Fruit fly (Drosophila melanogaster) whole organism, embryonic: ENCODE measurements around the gene XRCC1.

ENCODE experiments used
- Adf1 ChIP-seq: fragments of 200-800 bp; sonication (Bioruptor generic); IDR thresholded peaks from 2 replicates; pipeline ENCODE4 v1.3.6; 2022; ENCODE audit warnings: missing biosample characterization, missing genetic modification characterization
- CG10431 ChIP-seq: fragments of 200-800 bp; sonication (Bioruptor generic); optimal IDR thresholded peaks from 3 replicates; lab custom pipeline; 2018; ENCODE audit warnings: missing biosample characterization, mild to moderate bottlenecking, missing genetic modification characterization
- CG11398 ChIP-seq: fragments of 200-800 bp; sonication (Bioruptor generic); optimal IDR thresholded peaks from 2 replicates; lab custom pipeline; 2016; ENCODE audit warnings: missing biosample characterization, missing genetic modification characterization
- CG12391 ChIP-seq: fragments of 200-800 bp; sonication (Bioruptor generic); optimal IDR thresholded peaks from 3 replicates; lab custom pipeline; 2018; ENCODE audit warnings: missing biosample characterization, mild to moderate bottlenecking, missing genetic modification characterization, moderate library complexity
- CG12769 ChIP-seq: fragments of 200-800 bp; sonication (Bioruptor generic); optimal IDR thresholded peaks from 2 replicates; lab custom pipeline; 2019; ENCODE audit warnings: missing biosample characterization, mild to moderate bottlenecking, missing genetic modification characterization, moderate library complexity
- CG13775 ChIP-seq: fragments of 200-800 bp; sonication (Bioruptor generic); optimal IDR thresholded peaks from 3 replicates; lab custom pipeline; 2017; ENCODE audit warnings: missing biosample characterization, mild to moderate bottlenecking, missing genetic modification characterization
- CG14014 ChIP-seq: fragments of 200-800 bp; sonication (Bioruptor generic); IDR thresholded peaks from 2 replicates; pipeline ENCODE4 v1.3.6; 2022; ENCODE audit warnings: missing biosample characterization, missing genetic modification characterization
- CG14965 ChIP-seq: fragments of 200-800 bp; sonication (Bioruptor generic); optimal IDR thresholded peaks from 2 replicates; lab custom pipeline; 2016; ENCODE audit warnings: missing biosample characterization, missing genetic modification characterization, borderline replicate concordance
- CG16815 ChIP-seq: fragments of 200-800 bp; sonication (Bioruptor generic); optimal IDR thresholded peaks from 3 replicates; lab custom pipeline; 2017; ENCODE audit warnings: missing biosample characterization, mild to moderate bottlenecking, missing genetic modification characterization
- CG18599 ChIP-seq: fragments of 200-800 bp; sonication (Bioruptor generic); optimal IDR thresholded peaks from 3 replicates; lab custom pipeline; 2017; ENCODE audit warnings: missing biosample characterization, missing genetic modification characterization, mild to moderate bottlenecking, moderate library complexity, missing genetic modification reagents
- CG18619 ChIP-seq: fragments of 200-800 bp; sonication (Bioruptor generic); optimal IDR thresholded peaks from 3 replicates; lab custom pipeline; 2017; ENCODE audit warnings: missing biosample characterization, mild to moderate bottlenecking, missing genetic modification characterization
- CG2120 ChIP-seq: fragments of 200-800 bp; sonication (Bioruptor generic); optimal IDR thresholded peaks from 3 replicates; lab custom pipeline; 2016; ENCODE audit warnings: missing biosample characterization, missing genetic modification characterization
- CG2202 ChIP-seq: fragments of 200-800 bp; sonication (Bioruptor generic); optimal IDR thresholded peaks from 2 replicates; lab custom pipeline; 2018; ENCODE audit warnings: missing biosample characterization, mild to moderate bottlenecking, missing genetic modification characterization
- CG30431 ChIP-seq: fragments of 200-800 bp; sonication (Bioruptor generic); optimal IDR thresholded peaks from 2 replicates; lab custom pipeline; 2017; ENCODE audit warnings: missing biosample characterization, missing genetic modification characterization
- CG3726 ChIP-seq: fragments of 200-800 bp; sonication (Bioruptor generic); IDR thresholded peaks from 3 replicates; pipeline ENCODE4, ENCODE4 v1.3.6; 2022; ENCODE audit warnings: missing biosample characterization, missing genetic modification characterization
- CG4404 ChIP-seq: fragments of 200-800 bp; sonication (Bioruptor generic); IDR thresholded peaks from 2 replicates; pipeline ENCODE4 v1.3.6; 2022; ENCODE audit warnings: missing biosample characterization, missing genetic modification characterization
- CG6854 ChIP-seq: fragments of 200-800 bp; sonication (Bioruptor generic); optimal IDR thresholded peaks from 3 replicates; lab custom pipeline; 2017; ENCODE audit warnings: missing biosample characterization, mild to moderate bottlenecking, missing genetic modification characterization
- CG7987 ChIP-seq: fragments of 200-800 bp; sonication (Bioruptor generic); optimal IDR thresholded peaks from 2 replicates; lab custom pipeline; 2018; ENCODE audit warnings: missing biosample characterization, mild to moderate bottlenecking, missing genetic modification characterization, moderate library complexity
- CG8359 ChIP-seq: fragments of 200-800 bp; sonication (Bioruptor generic); optimal IDR thresholded peaks from 2 replicates; lab custom pipeline; 2017; ENCODE audit warnings: missing biosample characterization, mild to moderate bottlenecking, missing genetic modification characterization, borderline replicate concordance
- Dip3 ChIP-seq: fragments of 200-800 bp; sonication (Bioruptor generic); optimal IDR thresholded peaks from 3 replicates; lab custom pipeline; 2016; ENCODE audit warnings: missing biosample characterization, missing genetic modification characterization
- ERR ChIP-seq: fragments of 200-800 bp; sonication (Bioruptor generic); optimal IDR thresholded peaks from 2 replicates; lab custom pipeline; 2016; ENCODE audit warnings: missing biosample characterization, missing genetic modification characterization
- Hand ChIP-seq: fragments of 200-800 bp; sonication (Bioruptor generic); optimal IDR thresholded peaks from 2 replicates; lab custom pipeline; 2017; ENCODE audit warnings: mild to moderate bottlenecking, missing biosample characterization, missing genetic modification reagents, missing genetic modification characterization
- Hmr ChIP-seq: fragments of 200-800 bp; sonication (Bioruptor generic); optimal IDR thresholded peaks from 3 replicates; lab custom pipeline; 2017; ENCODE audit warnings: mild to moderate bottlenecking, missing biosample characterization, missing genetic modification reagents, missing genetic modification characterization
- Hmx ChIP-seq: fragments of 200-800 bp; sonication (Bioruptor generic); optimal IDR thresholded peaks from 2 replicates; lab custom pipeline; 2016; ENCODE audit warnings: missing biosample characterization, missing genetic modification characterization
- Mad ChIP-seq: fragments of 200-800 bp; sonication (Bioruptor generic); optimal IDR thresholded peaks from 2 replicates; lab custom pipeline; 2016; ENCODE audit warnings: missing biosample characterization, missing genetic modification characterization
- Meics ChIP-seq: fragments of 200-800 bp; sonication (Bioruptor generic); optimal IDR thresholded peaks from 2 replicates; lab custom pipeline; 2017; ENCODE audit warnings: missing biosample characterization, mild to moderate bottlenecking, missing genetic modification characterization
- Neu2 ChIP-seq: fragments of 200-800 bp; sonication (Bioruptor generic); optimal IDR thresholded peaks from 3 replicates; lab custom pipeline; 2016; ENCODE audit warnings: missing biosample characterization, missing genetic modification characterization, borderline replicate concordance
- Poxn ChIP-seq: fragments of 200-800 bp; sonication (Bioruptor generic); IDR thresholded peaks from 2 replicates; pipeline ENCODE4 v1.3.6; 2022; ENCODE audit warnings: missing biosample characterization, missing genetic modification characterization
- Trl ChIP-seq, 3 experiments: fragments of >200 bp in 2 of 3; fragments of 200-800 bp in 1 of 3; sonication (Bioruptor generic) in 1 of 3; optimal IDR thresholded peaks; 2 replicates in 1 of 3; 3 replicates in 2 of 3; lab custom pipeline; 2016 to 2017; ENCODE audit warnings: missing biosample characterization in 1 of 3, missing genetic modification characterization in 1 of 3
- ac ChIP-seq: fragments of 200-800 bp; sonication (Bioruptor generic); optimal IDR thresholded peaks from 3 replicates; lab custom pipeline; 2017; ENCODE audit warnings: missing biosample characterization, mild to moderate bottlenecking, missing genetic modification characterization
- bbx ChIP-seq: fragments of 200-800 bp; sonication (Bioruptor generic); IDR thresholded peaks from 2 replicates; pipeline ENCODE4 v1.3.6; 2022; ENCODE audit warnings: missing biosample characterization, missing genetic modification characterization; ENCODE audit not compliant: partially characterized antibody
- cas ChIP-seq: fragments of 200-800 bp; sonication (Bioruptor generic); IDR thresholded peaks from 2 replicates; pipeline ENCODE4 v1.3.6; 2022; ENCODE audit warnings: missing biosample characterization, missing genetic modification characterization
- corto ChIP-seq: fragments of 200-800 bp; sonication (Bioruptor generic); optimal IDR thresholded peaks from 2 replicates; lab custom pipeline; 2016; ENCODE audit warnings: missing biosample characterization, mild to moderate bottlenecking, missing genetic modification characterization, moderate library complexity
- gro ChIP-seq: fragments of 200-800 bp; sonication (Bioruptor generic); optimal IDR thresholded peaks from 2 replicates; lab custom pipeline; 2016; ENCODE audit warnings: missing biosample characterization, missing genetic modification characterization
- ham ChIP-seq: fragments of 200-800 bp; sonication (Bioruptor generic); IDR thresholded peaks from 2 replicates; pipeline ENCODE4 v1.3.6; 2022; ENCODE audit warnings: missing biosample characterization, missing genetic modification characterization
- lilli ChIP-seq: fragments of 200-800 bp; sonication (Bioruptor generic); optimal IDR thresholded peaks from 3 replicates; lab custom pipeline; 2016; ENCODE audit warnings: missing biosample characterization, missing genetic modification characterization
- lov ChIP-seq, 2 experiments: fragments of 200-800 bp in 1 of 2; fragments of >200 bp in 1 of 2; sonication (Bioruptor generic) in 1 of 2; IDR thresholded peaks in 1 of 2; optimal IDR thresholded peaks in 1 of 2; 2 replicates in 1 of 2; 3 replicates in 1 of 2; pipeline versions ENCODE4 v1.3.6 to Lab custom; 2017 to 2022; ENCODE audit warnings: missing biosample characterization in 1 of 2, missing genetic modification characterization in 1 of 2
- maf-S ChIP-seq: fragments of 200-800 bp; sonication (Bioruptor generic); optimal IDR thresholded peaks from 2 replicates; lab custom pipeline; 2016; ENCODE audit warnings: missing biosample characterization, missing genetic modification characterization
- pfk ChIP-seq: fragments of 200-800 bp; sonication (Bioruptor generic); optimal IDR thresholded peaks from 2 replicates; lab custom pipeline; 2018; ENCODE audit warnings: missing biosample characterization, mild to moderate bottlenecking, missing genetic modification characterization, moderate library complexity
- row ChIP-seq: fragments of 200-800 bp; sonication (Bioruptor generic); IDR thresholded peaks from 3 replicates; pipeline ENCODE4 v1.3.6; 2022; ENCODE audit warnings: missing biosample characterization, missing genetic modification characterization
- seq ChIP-seq: fragments of 200-800 bp; sonication (Bioruptor generic); IDR thresholded peaks from 2 replicates; pipeline ENCODE4 v1.3.6; 2022; ENCODE audit warnings: missing biosample characterization, missing genetic modification characterization
- sisA ChIP-seq: fragments of 200-800 bp; sonication (Bioruptor generic); IDR thresholded peaks from 2 replicates; pipeline ENCODE4 v1.3.6; 2022; ENCODE audit warnings: missing biosample characterization, missing genetic modification characterization
- slou ChIP-seq: fragments of 200-800 bp; sonication (Bioruptor generic); optimal IDR thresholded peaks from 3 replicates; lab custom pipeline; 2016; ENCODE audit warnings: missing biosample characterization, missing genetic modification characterization
- sr ChIP-seq: fragments of 200-800 bp; sonication (Bioruptor generic); IDR thresholded peaks from 3 replicates; pipeline ENCODE4 v1.3.6; 2022; ENCODE audit warnings: missing biosample characterization, missing genetic modification characterization
- tgo ChIP-seq: fragments of 200-800 bp; sonication (Bioruptor generic); IDR thresholded peaks from 3 replicates; pipeline ENCODE4 v1.3.6; 2022; ENCODE audit warnings: missing biosample characterization, missing genetic modification characterization
- twi ChIP-seq: fragments of 200-800 bp; optimal IDR thresholded peaks from 2 replicates; lab custom pipeline; 2019; ENCODE audit warnings: missing biosample characterization, mild to moderate bottlenecking, missing genetic modification characterization, moderate library complexity
- vnd ChIP-seq: fragments of 200-800 bp; sonication (Bioruptor generic); IDR thresholded peaks from 3 replicates; pipeline ENCODE4 v1.3.6; 2022; ENCODE audit warnings: missing biosample characterization, missing genetic modification characterization; ENCODE audit not compliant: partially characterized antibody
- zen2 ChIP-seq: fragments of 200-800 bp; sonication (Bioruptor generic); IDR thresholded peaks from 3 replicates; pipeline ENCODE4 v1.3.6; 2022; ENCODE audit warnings: missing biosample characterization, missing genetic modification characterization; ENCODE audit not compliant: partially characterized antibody
- zfh1 ChIP-seq: fragments of 200-800 bp; sonication (Bioruptor generic); IDR thresholded peaks from 3 replicates; pipeline ENCODE4 v1.3.6; 2022; ENCODE audit warnings: missing biosample characterization, missing genetic modification characterization

The XRCC1 gene

DNA sequence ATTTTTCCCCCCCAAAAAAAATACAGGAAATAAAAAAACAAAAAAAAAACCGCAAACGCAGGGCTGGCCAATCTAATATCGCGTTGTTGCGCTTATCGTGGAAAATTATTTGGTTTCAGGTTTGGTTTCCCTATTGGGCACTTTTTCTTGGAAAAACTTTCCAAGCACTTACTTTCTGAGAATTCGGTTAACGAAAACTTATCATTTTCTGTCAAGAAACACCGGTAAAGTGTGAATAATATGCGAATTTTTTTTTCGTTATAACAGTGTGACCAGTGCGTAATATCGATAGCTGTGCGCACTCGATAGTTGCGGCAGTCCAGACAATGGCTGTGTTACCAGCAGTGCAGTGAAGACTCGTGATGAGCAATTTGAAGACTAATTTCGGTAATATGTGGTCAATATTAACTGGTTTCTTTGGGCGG lies 7.2 kb upstream of the XRCC1 start, which contains the start of gene Rnp4F (continued):
- TF ChIP-seq zen2 (GFP tag; lab: Robert Waterston, UW) (peak; percentile 24; the same call in 1 of the 3 replicates), corto (GFP tag; lab: Kevin White, UChicago) (no peak), pfk (GFP tag; lab: Kevin White, UChicago) (no peak), CG16815 (peak; percentile 48), CG11398 (GFP tag; lab: Kevin White, UChicago) (peak; percentile 64), CG14014 (GFP tag; lab: Robert Waterston, UW) (peak; percentile 57; the same call in 1 of the 2 replicates), CG10431 (GFP tag; lab: Kevin White, UChicago) (no peak), CG18619 (peak; percentile 51), cas (GFP tag; lab: Robert Waterston, UW) (peak; percentile 24; the same call in 1 of the 2 replicates), maf-S (GFP tag; lab: Kevin White, UChicago) (peak; percentile 68), Hand (GFP tag; lab: Kevin White, UChicago) (no peak), zfh1 (GFP tag; lab: Robert Waterston, UW) (peak; percentile 76), slou (GFP tag; lab: Kevin White, UChicago) (peak; percentile 47), CG4404 (GFP tag; lab: Robert Waterston, UW) (peak; percentile 73), ac (GFP tag; lab: Kevin White, UChicago) (no peak), CG6854 (GFP tag; lab: Kevin White, UChicago) (no peak), Poxn (GFP tag; lab: Robert Waterston, UW) (peak; percentile 27; the same call in 1 of the 2 replicates), CG2202 (tag; lab: Kevin White, UChicago) (no peak), sr (GFP tag; lab: Robert Waterston, UW) (0 out of 3 replicates have a peak, but pooled peaks have one; percentile 17), Mad (GFP tag; lab: Kevin White, UChicago) (peak; percentile 57), twi (no peak), Trl (optimal IDR thresholded peaks at IDR 0.05; lab: Kevin White, UChicago) (no peak), Trl (GFP tag; optimal IDR thresholded peaks at IDR 0.05; lab: Kevin White, UChicago) (peak; percentile 68), CG13775 (GFP tag; lab: Kevin White, UChicago) (peak; percentile 73), ERR (GFP tag; lab: Kevin White, UChicago) (peak; percentile 39), sisA (peak; percentile 79), tgo (peak; percentile 69), gro (peak; percentile 72), CG14965 (GFP tag; lab: Kevin White, UChicago) (no peak), CG18599 (GFP tag; lab: Kevin White, UChicago) (no peak), lov (optimal IDR thresholded peaks at IDR 0.05; lab: Kevin White, UChicago) (no peak), lov (GFP tag; IDR thresholded peaks at IDR 0.05; lab: Robert Waterston, UW) (peak; percentile 66; the same call in 1 of the 3 replicates), Adf1 (no peak; the same call in 1 of the 2 replicates), bbx (peak; percentile 80), CG8359 (GFP tag; lab: Kevin White, UChicago) (no peak), Meics (GFP tag; lab: Kevin White, UChicago) (peak; percentile 66), CG12769 (no peak), Hmx (GFP tag; lab: Kevin White, UChicago) (no peak), vnd (peak; percentile 78), CG3726 (no peak), lilli (GFP tag; lab: Kevin White, UChicago) (peak; percentile 80), Neu2 (GFP tag; lab: Kevin White, UChicago) (no peak), ham (GFP tag; lab: Robert Waterston, UW) (peak; percentile 28; the same call in 1 of the 2 replicates), Hmr (GFP tag; lab: Kevin White, UChicago) (no peak), seq (GFP tag; lab: Robert Waterston, UW) (no peak), CG7987 (GFP tag; lab: Kevin White, UChicago) (peak; percentile 7), Dip3 (GFP tag; lab: Kevin White, UChicago) (peak; percentile 83), CG12391 (tag; lab: Kevin White, UChicago) (peak; percentile 53), CG30431 (GFP tag; lab: Kevin White, UChicago) (peak; percentile 38), row (GFP tag; lab: Robert Waterston, UW) (peak; percentile 94), CG2120 (peak; percentile 87)
